Fruit fly (Drosophila melanogaster) whole organism, embryonic: ENCODE measurements around the gene CG33299.

Experiments used
- ATbp ChIP-seq: fragments of 200-800 bp; sonication (Bioruptor generic); optimal IDR thresholded peaks from 2 replicates; lab custom pipeline; 2017; ENCODE audit warnings: missing biosample characterization, mild to moderate bottlenecking, missing genetic modification characterization, missing genetic modification reagents
- Ada2b ChIP-seq: fragments of 200-800 bp; sonication (Bioruptor generic); IDR thresholded peaks from 2 replicates; pipeline ENCODE4 v1.3.6; 2022; ENCODE audit warnings: missing biosample characterization, missing genetic modification characterization
- CG10654 ChIP-seq: fragments of 200-800 bp; sonication (Bioruptor generic); optimal IDR thresholded peaks from 2 replicates; lab custom pipeline; 2016; ENCODE audit warnings: missing biosample characterization, missing genetic modification characterization
- CG12155 ChIP-seq: fragments of 200-800 bp; sonication (Bioruptor generic); optimal IDR thresholded peaks from 3 replicates; lab custom pipeline; 2016; ENCODE audit warnings: missing biosample characterization, missing genetic modification characterization
- CG14441 ChIP-seq: fragments of 200-800 bp; sonication (Bioruptor generic); IDR thresholded peaks from 2 replicates; pipeline ENCODE4 v1.3.6; 2022; ENCODE audit warnings: missing biosample characterization, missing genetic modification characterization
- CG17328 ChIP-seq: fragments of 200-800 bp; sonication (Bioruptor generic); IDR thresholded peaks from 2 replicates; pipeline ENCODE4 v1.3.6; 2022; ENCODE audit warnings: missing biosample characterization, missing genetic modification characterization
- CG17612 ChIP-seq: fragments of 200-800 bp; sonication (Bioruptor generic); IDR thresholded peaks from 2 replicates; pipeline ENCODE4 v1.3.6; 2022; ENCODE audit warnings: missing biosample characterization, missing genetic modification characterization
- CG1792 ChIP-seq: fragments of 200-800 bp; sonication (Bioruptor generic); optimal IDR thresholded peaks from 2 replicates; lab custom pipeline; 2016; ENCODE audit warnings: missing biosample characterization, missing genetic modification characterization
- CG18599 ChIP-seq: fragments of 200-800 bp; sonication (Bioruptor generic); optimal IDR thresholded peaks from 3 replicates; lab custom pipeline; 2017; ENCODE audit warnings: missing biosample characterization, missing genetic modification characterization, mild to moderate bottlenecking, moderate library complexity, missing genetic modification reagents
- CG2202 ChIP-seq: fragments of 200-800 bp; sonication (Bioruptor generic); optimal IDR thresholded peaks from 2 replicates; lab custom pipeline; 2018; ENCODE audit warnings: missing biosample characterization, mild to moderate bottlenecking, missing genetic modification characterization
- CG2678 ChIP-seq: fragments of 200-800 bp; sonication (Bioruptor generic); optimal IDR thresholded peaks from 3 replicates; lab custom pipeline; 2019; ENCODE audit warnings: missing biosample characterization, mild to moderate bottlenecking, missing genetic modification characterization, moderate library complexity
- CG34224 ChIP-seq: fragments of 200-800 bp; sonication (Bioruptor generic); IDR thresholded peaks from 3 replicates; pipeline ENCODE4 v1.3.6; 2022; ENCODE audit warnings: missing biosample characterization, missing genetic modification characterization; ENCODE audit not compliant: partially characterized antibody
- CG6813 ChIP-seq: fragments of 200-800 bp; sonication (Bioruptor generic); optimal IDR thresholded peaks from 2 replicates; lab custom pipeline; 2017; ENCODE audit warnings: missing biosample characterization, missing genetic modification characterization, mild to moderate bottlenecking, moderate library complexity, missing genetic modification reagents
- CG7839 ChIP-seq: fragments of 200-800 bp; sonication (Bioruptor generic); optimal IDR thresholded peaks from 3 replicates; lab custom pipeline; 2018; ENCODE audit warnings: missing biosample characterization, mild to moderate bottlenecking, missing genetic modification characterization, moderate library complexity
- CG7928 ChIP-seq: fragments of 200-800 bp; sonication (Bioruptor generic); optimal IDR thresholded peaks from 2 replicates; lab custom pipeline; 2017; ENCODE audit warnings: missing biosample characterization, mild to moderate bottlenecking, missing genetic modification characterization
- CG7987 ChIP-seq: fragments of 200-800 bp; sonication (Bioruptor generic); optimal IDR thresholded peaks from 2 replicates; lab custom pipeline; 2018; ENCODE audit warnings: missing biosample characterization, mild to moderate bottlenecking, missing genetic modification characterization, moderate library complexity
- CrebB ChIP-seq: fragments of 200-800 bp; sonication (Bioruptor generic); optimal IDR thresholded peaks from 3 replicates; lab custom pipeline; 2018; ENCODE audit warnings: missing biosample characterization, mild to moderate bottlenecking, missing genetic modification characterization
- Dbx ChIP-seq: fragments of 200-800 bp; sonication (Bioruptor generic); IDR thresholded peaks from 3 replicates; pipeline ENCODE4 v1.3.6; 2022; ENCODE audit warnings: missing biosample characterization, missing genetic modification characterization
- Dek ChIP-seq: fragments of 200-800 bp; sonication (Bioruptor generic); optimal IDR thresholded peaks from 3 replicates; lab custom pipeline; 2019; ENCODE audit warnings: missing biosample characterization, mild to moderate bottlenecking, missing genetic modification characterization, moderate library complexity
- Dfd ChIP-seq, 2 experiments: fragments of >200 bp; optimal IDR thresholded peaks; 2 replicates each; lab custom pipeline; 2017; ENCODE audit warnings: missing biosample characterization in 2 of 2, missing genetic modification characterization in 2 of 2
- Dip3 ChIP-seq: fragments of 200-800 bp; sonication (Bioruptor generic); optimal IDR thresholded peaks from 3 replicates; lab custom pipeline; 2016; ENCODE audit warnings: missing biosample characterization, missing genetic modification characterization
- Hr51 ChIP-seq, 2 experiments: fragments of 200-800 bp; sonication (Bioruptor generic); optimal IDR thresholded peaks; 2 replicates in 1 of 2; 3 replicates in 1 of 2; lab custom pipeline; 2016 to 2018; ENCODE audit warnings: missing biosample characterization in 2 of 2, missing genetic modification characterization in 2 of 2, mild to moderate bottlenecking in 1 of 2, moderate library complexity in 1 of 2
- Kr ChIP-seq: fragments of 200-800 bp; sonication (Bioruptor generic); optimal IDR thresholded peaks from 2 replicates; lab custom pipeline; 2017; ENCODE audit warnings: missing biosample characterization, mild to moderate bottlenecking, missing genetic modification characterization
- Sry-δ ChIP-seq: fragments of 200-800 bp; sonication (Bioruptor generic); optimal IDR thresholded peaks from 2 replicates; lab custom pipeline; 2016; ENCODE audit warnings: missing biosample characterization, missing genetic modification characterization
- TFAM ChIP-seq: fragments of 200-800 bp; sonication (Bioruptor generic); optimal IDR thresholded peaks from 2 replicates; lab custom pipeline; 2017; ENCODE audit warnings: missing biosample characterization, missing genetic modification characterization, inconsistent platforms
- al ChIP-seq: fragments of 200-800 bp; sonication (Bioruptor generic); IDR thresholded peaks from 2 replicates; pipeline ENCODE4 v1.3.6; 2022; ENCODE audit warnings: missing biosample characterization, missing genetic modification characterization
- ash1 ChIP-seq: fragments of 200-800 bp; sonication (Bioruptor generic); optimal IDR thresholded peaks from 2 replicates; lab custom pipeline; 2018; ENCODE audit warnings: missing biosample characterization, mild to moderate bottlenecking, missing genetic modification characterization
- ato ChIP-seq: fragments of 200-800 bp; sonication (Bioruptor generic); IDR thresholded peaks from 2 replicates; pipeline ENCODE4 v1.3.6; 2022; ENCODE audit warnings: missing biosample characterization, missing genetic modification characterization; ENCODE audit not compliant: partially characterized antibody
- br ChIP-seq: fragments of >200 bp; optimal IDR thresholded peaks from 2 replicates; lab custom pipeline; 2017
- caup ChIP-seq: fragments of 200-800 bp; sonication (Bioruptor generic); optimal IDR thresholded peaks from 3 replicates; lab custom pipeline; 2017; ENCODE audit warnings: missing biosample characterization, mild to moderate bottlenecking, missing genetic modification characterization, moderate library complexity; ENCODE audit not compliant: severe bottlenecking
- chinmo ChIP-seq: fragments of 200-800 bp; sonication (Bioruptor generic); IDR thresholded peaks from 4 replicates; pipeline ENCODE4 v1.3.6; 2022; ENCODE audit warnings: missing biosample characterization, missing genetic modification characterization; ENCODE audit not compliant: partially characterized antibody
- dan ChIP-seq: fragments of 200-800 bp; sonication (Bioruptor generic); IDR thresholded peaks from 2 replicates; pipeline ENCODE4 v1.3.6; 2022; ENCODE audit warnings: missing biosample characterization, missing genetic modification characterization
- disco-r ChIP-seq: fragments of 200-800 bp; sonication (Bioruptor generic); optimal IDR thresholded peaks from 2 replicates; lab custom pipeline; 2016; ENCODE audit warnings: missing biosample characterization, missing genetic modification characterization
- dmrt99B ChIP-seq: fragments of 200-800 bp; sonication (Bioruptor generic); optimal IDR thresholded peaks from 2 replicates; lab custom pipeline; 2018; ENCODE audit warnings: missing biosample characterization, mild to moderate bottlenecking, missing genetic modification characterization, moderate library complexity
- dysf ChIP-seq: fragments of 200-800 bp; sonication (Bioruptor generic); IDR thresholded peaks from 3 replicates; pipeline ENCODE4 v1.3.6; 2022; ENCODE audit warnings: missing biosample characterization, missing genetic modification characterization
- grn ChIP-seq: fragments of 200-800 bp; sonication (Bioruptor generic); optimal IDR thresholded peaks from 3 replicates; lab custom pipeline; 2017; ENCODE audit warnings: missing biosample characterization, missing genetic modification characterization
- ind ChIP-seq: fragments of 200-800 bp; sonication (Bioruptor generic); optimal IDR thresholded peaks from 3 replicates; lab custom pipeline; 2016; ENCODE audit warnings: missing biosample characterization, missing genetic modification characterization
- ken ChIP-seq: fragments of 200-800 bp; sonication (Bioruptor generic); IDR thresholded peaks from 3 replicates; pipeline ENCODE4 v1.3.6; 2022; ENCODE audit warnings: missing biosample characterization, missing genetic modification characterization
- odd ChIP-seq: fragments of 200-800 bp; sonication (Bioruptor generic); optimal IDR thresholded peaks from 2 replicates; lab custom pipeline; 2017; ENCODE audit warnings: missing biosample characterization, mild to moderate bottlenecking, missing genetic modification characterization
- otp ChIP-seq: fragments of 200-800 bp; sonication (Bioruptor generic); IDR thresholded peaks from 3 replicates; pipeline ENCODE4, ENCODE4 v1.3.6; 2022; ENCODE audit warnings: missing biosample characterization, missing genetic modification characterization
- pfk ChIP-seq: fragments of 200-800 bp; sonication (Bioruptor generic); optimal IDR thresholded peaks from 2 replicates; lab custom pipeline; 2018; ENCODE audit warnings: missing biosample characterization, mild to moderate bottlenecking, missing genetic modification characterization, moderate library complexity
- phol ChIP-seq: fragments of 200-800 bp; sonication (Bioruptor generic); optimal IDR thresholded peaks from 3 replicates; lab custom pipeline; 2018; ENCODE audit warnings: missing biosample characterization, mild to moderate bottlenecking, missing genetic modification characterization, moderate library complexity
- rib ChIP-seq: fragments of 200-800 bp; sonication (Bioruptor generic); IDR thresholded peaks from 2 replicates; pipeline ENCODE4 v1.3.6; 2022; ENCODE audit warnings: missing biosample characterization, missing genetic modification characterization
- run ChIP-seq: fragments of 200-800 bp; sonication (Bioruptor generic); optimal IDR thresholded peaks from 3 replicates; lab custom pipeline; 2018; ENCODE audit warnings: missing biosample characterization, mild to moderate bottlenecking, missing genetic modification characterization
- tll ChIP-seq, 2 experiments: fragments of 200-800 bp in 1 of 2; fragments of >200 bp in 1 of 2; sonication (Bioruptor generic) in 1 of 2; optimal IDR thresholded peaks; 2 replicates each; lab custom pipeline; 2017 to 2019; ENCODE audit warnings: missing biosample characterization in 2 of 2, missing genetic modification characterization in 2 of 2, mild to moderate bottlenecking in 1 of 2, moderate library complexity in 1 of 2
- vfl ChIP-seq: fragments of 200-800 bp; sonication (Bioruptor generic); optimal IDR thresholded peaks from 2 replicates; lab custom pipeline; 2016; ENCODE audit warnings: missing biosample characterization, missing genetic modification characterization
- wek ChIP-seq: fragments of 200-800 bp; sonication (Bioruptor generic); optimal IDR thresholded peaks from 3 replicates; lab custom pipeline; 2018; ENCODE audit warnings: missing biosample characterization, mild to moderate bottlenecking, missing genetic modification characterization, moderate library complexity
- yki ChIP-seq: fragments of >200 bp; optimal IDR thresholded peaks from 3 replicates; lab custom pipeline; 2018

The CG33299 gene

dm6 chr2L:9692364-9693348 is 36.3 kb downstream of the CG33299 start (continued):
- TF ChIP-seq tll (GFP tag; optimal IDR thresholded peaks at IDR 0.05; lab: Kevin White, UChicago), result no peak
- TF ChIP-seq CG12155 (GFP tag; lab: Kevin White, UChicago), result peak; percentile 59
- peak; percentile 63; the same call in 1 of the 2 replicates for TF ChIP-seq rib (GFP tag; lab: Robert Waterston, UW)
- peak; percentile 13 for TF ChIP-seq CG10654 (GFP tag; lab: Kevin White, UChicago)
- TF ChIP-seq ken (GFP tag; lab: Robert Waterston, UW), result peak; percentile 51; the same call in 1 of the 3 replicates
- peak; percentile 84 for TF ChIP-seq CG14441
- no peak for TF ChIP-seq dan (GFP tag; lab: Robert Waterston, UW)
- TF ChIP-seq CG2202, result no peak
- TF ChIP-seq CrebB (tag; lab: Kevin White, UChicago), result no peak
- TF ChIP-seq Kr (GFP tag; lab: Kevin White, UChicago), result no peak
- peak; percentile 76 for TF ChIP-seq CG18599 (GFP tag; lab: Kevin White, UChicago)
- no peak for TF ChIP-seq br (lab: Kevin White, UChicago)
- TF ChIP-seq CG2678 (tag; lab: Kevin White, UChicago), result peak; percentile 77
- peak; percentile 89 for TF ChIP-seq Dbx
- peak; percentile 97; the same call in 3 of the 4 replicates for TF ChIP-seq chinmo
- no peak for TF ChIP-seq CG1792 (GFP tag; lab: Kevin White, UChicago)
- no peak for TF ChIP-seq disco-r (GFP tag; lab: Kevin White, UChicago)
- no peak for TF ChIP-seq CG34224 (GFP tag; lab: Robert Waterston, UW)
- peak; percentile 66 for TF ChIP-seq dmrt99B
- TF ChIP-seq al (GFP tag; lab: Robert Waterston, UW), result peak; percentile 85
- TF ChIP-seq ind (GFP tag; lab: Kevin White, UChicago), result peak; percentile 59
- TF ChIP-seq yki (lab: Kevin White, UChicago), result no peak
- peak; percentile 71 for TF ChIP-seq CG7839
- TF ChIP-seq Dfd (GFP tag; optimal IDR thresholded peaks at IDR 0.05; lab: Kevin White, UChicago), result no peak
- TF ChIP-seq odd (GFP tag; lab: Kevin White, UChicago), result no peak
- peak; percentile 68 for TF ChIP-seq CG17328 (GFP tag; lab: Robert Waterston, UW)
- peak; percentile 33 for TF ChIP-seq phol
- TF ChIP-seq grn (GFP tag; lab: Kevin White, UChicago), result no peak
- no peak for TF ChIP-seq wek (GFP tag; lab: Kevin White, UChicago)
- TF ChIP-seq TFAM (GFP tag; lab: Kevin White, UChicago), result no peak
- TF ChIP-seq Dek (tag; lab: Kevin White, UChicago), result peak; percentile 69
- no peak for TF ChIP-seq Sry-δ (GFP tag; lab: Kevin White, UChicago)
- peak; percentile 15 to 78 for TF ChIP-seq Hr51 (GFP tag; optimal IDR thresholded peaks at IDR 0.05; lab: Kevin White, UChicago)
- TF ChIP-seq Ada2b (GFP tag; lab: Robert Waterston, UW), result peak; percentile 84
- TF ChIP-seq run (tag; lab: Kevin White, UChicago), result no peak
- peak; percentile 44; the same call in 1 of the 2 replicates for TF ChIP-seq CG17612
- TF ChIP-seq otp (GFP tag; lab: Robert Waterston, UW), result no peak
- peak; percentile 58 for TF ChIP-seq caup
- TF ChIP-seq Dip3 (GFP tag; lab: Kevin White, UChicago), result peak; percentile 31
- TF ChIP-seq dysf, result peak; percentile 87
- no peak for TF ChIP-seq CG7987
- TF ChIP-seq pfk (GFP tag; lab: Kevin White, UChicago), result no peak
- TF ChIP-seq ash1 (GFP tag; lab: Kevin White, UChicago), result no peak
- peak; percentile 6 for TF ChIP-seq CG7928 (GFP tag; lab: Kevin White, UChicago)
- TF ChIP-seq CG6813 (GFP tag; lab: Kevin White, UChicago), result no peak
- peak; percentile 12 for TF ChIP-seq ATbp (GFP tag; lab: Kevin White, UChicago)
- no peak for TF ChIP-seq ato
- TF ChIP-seq vfl (GFP tag; lab: Kevin White, UChicago), result peak; percentile 5
